Worm (Caenorhabditis elegans) whole organism, L1 larva: ENCODE results near the gene lex-1.

Experiments
- aha-1 ChIP-seq: fragments of 150-350 bp; optimal IDR thresholded peaks from 2 replicates; lab custom pipeline; 2014; ENCODE audit warnings: missing biosample characterization, missing genetic modification characterization
- ama-1 ChIP-seq: fragments of 150-350 bp; optimal IDR thresholded peaks from 2 replicates; lab custom pipeline; 2014
- ceh-82 ChIP-seq, 3 experiments: fragments of 150-350 bp in 1 of 3; sonication (generic microtip) in 2 of 3; optimal IDR thresholded peaks; 2 replicates each; lab custom pipeline; 2014 to 2017; ENCODE audit warnings: missing biosample characterization in 3 of 3, missing genetic modification characterization in 3 of 3
- dsc-1 ChIP-seq: sonication (generic microtip); optimal IDR thresholded peaks from 2 replicates; lab custom pipeline; 2016; ENCODE audit warnings: mild to moderate bottlenecking, missing genetic modification characterization, missing compliant biosample characterization
- elt-3 ChIP-seq, 6 experiments: fragments of 150-350 bp in 1 of 6; sonication (generic microtip); optimal IDR thresholded peaks; 2 replicates each; lab custom pipeline; 2017 to 2018; ENCODE audit warnings: missing biosample characterization in 6 of 6, missing genetic modification characterization in 6 of 6, inconsistent platforms in 1 of 6
- irx-1 ChIP-seq: sonication (generic microtip); optimal IDR thresholded peaks from 2 replicates; lab custom pipeline; 2016; ENCODE audit warnings: missing genetic modification characterization, missing compliant biosample characterization
- lin-35 ChIP-seq, 2 experiments: fragments of 150-350 bp; optimal IDR thresholded peaks; 2 replicates each; lab custom pipeline; 2014; ENCODE audit warnings: missing biosample characterization in 2 of 2, missing genetic modification characterization in 2 of 2, missing genetic modification reagents in 2 of 2
- lsy-2 ChIP-seq, 2 experiments: fragments of 150-350 bp; optimal IDR thresholded peaks; 2 replicates each; lab custom pipeline; 2014; ENCODE audit warnings: missing biosample characterization in 2 of 2, missing genetic modification characterization in 2 of 2
- nhr-12 ChIP-seq: sonication (generic microtip); optimal IDR thresholded peaks from 2 replicates; lab custom pipeline; 2017; ENCODE audit warnings: missing biosample characterization, missing genetic modification characterization
- nhr-90 ChIP-seq: sonication (generic microtip); optimal IDR thresholded peaks from 2 replicates; lab custom pipeline; 2016; ENCODE audit warnings: mild to moderate bottlenecking, missing genetic modification characterization, missing compliant biosample characterization; ENCODE audit not compliant: poor library complexity
- snpc-4 ChIP-seq: fragments of 150-350 bp; optimal IDR thresholded peaks from 2 replicates; lab custom pipeline; 2014; ENCODE audit warnings: missing biosample characterization, missing genetic modification characterization
- sptf-1 ChIP-seq: fragments of 150-350 bp; optimal IDR thresholded peaks from 2 replicates; lab custom pipeline; 2014; ENCODE audit warnings: missing biosample characterization, missing genetic modification characterization
- zag-1 ChIP-seq: fragments of 150-350 bp; optimal IDR thresholded peaks from 2 replicates; lab custom pipeline; 2014; ENCODE audit warnings: missing biosample characterization, missing genetic modification characterization
- ztf-4 ChIP-seq: fragments of 150-350 bp; optimal IDR thresholded peaks from 2 replicates; lab custom pipeline; 2014; ENCODE audit warnings: missing biosample characterization, missing genetic modification characterization

DNA sequence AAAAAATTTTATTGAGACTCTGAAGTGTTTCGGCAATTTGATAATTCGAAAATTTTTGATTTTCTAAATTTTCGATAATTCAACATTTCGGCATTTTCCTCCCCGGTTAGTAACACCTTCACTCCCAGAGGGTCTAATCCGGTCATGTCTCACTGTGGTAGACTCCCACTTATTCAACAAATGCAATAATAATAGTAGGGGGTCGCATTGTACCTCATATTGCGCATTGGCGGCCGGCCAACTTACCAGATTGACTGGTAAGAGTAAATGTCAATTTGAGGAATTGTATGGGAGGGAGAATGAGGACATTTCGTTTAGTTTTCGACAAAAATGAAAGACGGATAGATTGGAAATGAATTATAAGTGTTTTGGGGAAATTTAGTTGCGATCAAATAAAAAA lies 54.5 kb downstream of the lex-1 start:
- TF ChIP-seq irx-1 (tag; lab: Kevin White, UChicago) (no peak), ztf-4 (tag; lab: Kevin White, UChicago) (no peak), sptf-1 (tag; lab: Kevin White, UChicago) (no peak), dsc-1 (tag; lab: Kevin White, UChicago) (no peak), snpc-4 (tag; lab: Kevin White, UChicago) (no peak), lsy-2 (tag; optimal IDR thresholded peaks at IDR 0.05; lab: Kevin White, UChicago) (no peak), aha-1 (tag; lab: Kevin White, UChicago) (no peak), elt-3 (tag; optimal IDR thresholded peaks at IDR 0.05; lab: Kevin White, UChicago) (no peak), nhr-90 (tag; lab: Kevin White, UChicago) (no peak), zag-1 (tag; lab: Kevin White, UChicago) (no peak), ama-1 (lab: Kevin White, UChicago) (no peak), ceh-82 (tag; optimal IDR thresholded peaks at IDR 0.05; lab: Kevin White, UChicago) (no peak), lin-35 (GFP tag; optimal IDR thresholded peaks at IDR 0.05; lab: Kevin White, UChicago) (no peak), nhr-12 (no peak)
